Worm (Caenorhabditis elegans): Measurements from ENCODE around the gene lmbr-1.

lmbr-1 gene

DNA sequence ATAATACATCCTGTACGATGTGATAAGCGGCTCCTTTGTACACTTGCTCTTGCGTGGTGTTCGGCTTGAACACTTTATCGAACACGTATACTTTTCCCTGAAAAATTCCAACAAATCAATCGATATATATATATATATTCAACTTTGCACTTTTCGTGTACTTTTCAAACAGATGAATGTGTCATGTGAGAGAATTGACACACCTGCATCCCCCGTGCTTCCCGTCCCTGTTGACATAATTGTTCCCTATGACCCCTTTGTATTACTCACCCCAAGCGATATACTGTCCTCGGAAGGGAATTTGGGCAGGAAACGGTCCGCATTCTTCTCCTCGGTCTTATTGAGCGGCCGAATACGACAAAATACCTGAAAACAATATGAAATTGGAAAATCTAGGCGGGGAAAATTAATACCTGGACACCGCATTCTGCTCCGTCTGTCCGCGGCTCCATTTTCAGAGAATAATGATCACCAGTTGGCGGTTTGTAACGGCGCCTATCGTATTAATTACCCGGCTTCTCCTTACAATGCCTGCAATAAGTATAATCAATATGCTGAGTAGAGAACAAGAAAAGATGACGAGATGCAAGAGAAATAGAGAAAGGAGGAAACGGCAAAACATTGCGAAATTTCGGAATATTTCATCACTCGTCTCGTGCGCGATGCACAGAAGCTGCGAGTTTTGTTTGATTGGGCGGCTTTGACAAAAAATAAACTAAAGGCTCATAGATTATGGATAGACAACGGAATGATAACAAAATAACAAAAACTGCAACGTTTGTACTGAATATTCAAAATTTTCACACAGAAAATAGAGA, 17.2 kb upstream of the lmbr-1 start, which contains the start of gene unc-116:
Gene unc-116 (minus strand): TSS at position 531 of the 818 bp plus-strand sequence.
- TF ChIP-seq sox-2 (GFP tag; IDR thresholded peaks at IDR 0.05) (peak; percentile 11; the same call in 1 of the 2 replicates), C08G9.2 (tag; optimal IDR thresholded peaks at IDR 0.05) (no peak), ceh-9 (tag; optimal IDR thresholded peaks at IDR 0.05) (no peak), ceh-31 (tag; optimal IDR thresholded peaks at IDR 0.05) (peak; percentile 5), fax-1 (tag; optimal IDR thresholded peaks at IDR 0.05) (no peak), dmd-4 (tag; optimal IDR thresholded peaks at IDR 0.05; ENCODE audit: borderline replicate concordance) (no peak), nfya-1 (tag; optimal IDR thresholded peaks at IDR 0.05) (peak; percentile 20), lim-6 (tag; optimal IDR thresholded peaks at IDR 0.05) (no peak), unc-55 (GFP tag; optimal IDR thresholded peaks at IDR 0.05) (peak; percentile 59), elt-4 (tag; optimal IDR thresholded peaks at IDR 0.05) (no peak), ceh-48 (tag; optimal IDR thresholded peaks at IDR 0.05) (peak; percentile 44), ama-1 (optimal IDR thresholded peaks at IDR 0.05) (peak; percentile 47), hlh-30 (tag; optimal IDR thresholded peaks at IDR 0.05; ENCODE audit: insufficient read depth) (peak; percentile 86), unc-42 (tag; optimal IDR thresholded peaks at IDR 0.05) (peak; percentile 3), dve-1 (tag; optimal IDR thresholded peaks at IDR 0.05) (no peak), pha-2 (tag; optimal IDR thresholded peaks at IDR 0.05) (no peak), pqm-1 (tag; optimal IDR thresholded peaks at IDR 0.05) (no peak), ceh-24 (tag; optimal IDR thresholded peaks at IDR 0.05) (no peak)

DNA sequence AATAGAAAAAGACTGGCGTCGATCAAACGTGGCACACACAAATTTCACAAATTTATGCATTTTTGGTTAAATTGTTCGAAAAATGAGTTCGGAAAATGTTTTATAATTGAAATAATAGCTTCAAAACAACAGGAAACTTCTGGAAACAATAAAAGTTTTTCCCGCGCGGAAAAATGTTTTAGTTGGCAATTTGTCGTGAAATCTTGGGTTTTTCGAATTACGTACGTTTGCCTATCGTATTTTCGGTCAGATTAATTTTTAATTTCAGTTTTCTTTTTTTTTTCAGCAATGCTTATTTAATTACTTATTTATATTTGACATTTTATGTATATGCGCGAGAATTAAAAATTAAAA, 16.6 kb upstream of the lmbr-1 start:
- no peak for TF ChIP-seq ceh-24 (tag; optimal IDR thresholded peaks at IDR 0.05)
- no peak for TF ChIP-seq syd-9 (tag; optimal IDR thresholded peaks at IDR 0.05)
- TF ChIP-seq nhr-232 (tag; optimal IDR thresholded peaks at IDR 0.05): no peak
- no peak for TF ChIP-seq odd-2 (tag; optimal IDR thresholded peaks at IDR 0.05)
- TF ChIP-seq C38D4.7 (GFP tag; optimal IDR thresholded peaks at IDR 0.05): no peak

DNA sequence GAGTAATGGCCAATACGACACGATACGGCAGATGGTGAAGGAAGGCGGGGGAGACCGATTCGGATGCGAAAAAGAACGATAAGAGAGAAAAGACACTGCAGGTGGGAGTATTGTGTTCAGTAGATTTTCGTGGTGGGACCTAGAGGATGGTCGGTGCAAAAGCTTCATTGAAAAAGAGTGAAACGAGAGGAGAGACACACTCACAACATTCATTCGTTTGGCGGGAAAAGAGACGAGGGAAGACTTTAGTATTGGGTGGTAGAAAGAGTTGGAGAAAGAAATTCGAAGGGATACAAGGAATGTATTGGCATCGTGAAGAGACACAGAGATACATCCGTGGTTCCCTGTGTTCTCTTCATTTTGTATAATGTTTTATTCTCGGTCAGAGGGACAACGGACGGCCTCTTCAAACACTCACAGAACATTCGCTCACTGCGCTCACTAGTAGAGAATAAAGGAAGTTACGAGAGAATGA, 15.6 kb upstream of the lmbr-1 start:
- TF ChIP-seq sox-4 (tag; optimal IDR thresholded peaks at IDR 0.05) (no peak), fkh-10 (GFP tag; optimal IDR thresholded peaks at IDR 0.05) (no peak), npax-4 (tag; optimal IDR thresholded peaks at IDR 0.05) (no peak), pha-4 (tag; optimal IDR thresholded peaks at IDR 0.05) (no peak), hlh-13 (GFP tag; optimal IDR thresholded peaks at IDR 0.05) (no peak), C08G9.2 (tag; optimal IDR thresholded peaks at IDR 0.05) (no peak), unc-42 (tag; optimal IDR thresholded peaks at IDR 0.05) (peak; percentile 55), pqm-1 (tag; optimal IDR thresholded peaks at IDR 0.05) (no peak), ttx-3 (tag; optimal IDR thresholded peaks at IDR 0.05) (no peak), fax-1 (tag; optimal IDR thresholded peaks at IDR 0.05) (no peak), pag-3 (tag; optimal IDR thresholded peaks at IDR 0.05; ENCODE audit: borderline replicate concordance) (no peak), pha-2 (tag; optimal IDR thresholded peaks at IDR 0.05) (no peak), unc-3 (GFP tag; conservative IDR thresholded peaks at IDR 0.05) (no peak), unc-3 (tag; optimal IDR thresholded peaks at IDR 0.05) (no peak), hlh-6 (tag; optimal IDR thresholded peaks at IDR 0.05) (peak; percentile 25), lim-6 (tag; optimal IDR thresholded peaks at IDR 0.05) (no peak), dmd-4 (tag; optimal IDR thresholded peaks at IDR 0.05; ENCODE audit: borderline replicate concordance) (no peak), ceh-45 (GFP tag; IDR thresholded peaks at IDR 0.05) (no peak), pros-1 (tag; optimal IDR thresholded peaks at IDR 0.05) (peak; percentile 40), K02D7.2 (tag; optimal IDR thresholded peaks at IDR 0.05) (no peak), sox-2 (GFP tag; IDR thresholded peaks at IDR 0.05) (no peak; the same call in 1 of the 2 replicates), lin-11 (tag; optimal IDR thresholded peaks at IDR 0.05) (peak; percentile 8), hlh-8 (tag; optimal IDR thresholded peaks at IDR 0.05) (no peak), sdc-2 (tag; optimal IDR thresholded peaks at IDR 0.05) (peak; percentile 7), C38D4.7 (GFP tag; optimal IDR thresholded peaks at IDR 0.05) (no peak), elt-4 (tag; optimal IDR thresholded peaks at IDR 0.05) (no peak), Y22D7AL.16 (tag; optimal IDR thresholded peaks at IDR 0.05) (no peak), ets-4 (tag; optimal IDR thresholded peaks at IDR 0.05) (no peak), madf-2 (tag; optimal IDR thresholded peaks at IDR 0.05) (no peak), unc-86 (tag; optimal IDR thresholded peaks at IDR 0.05) (no peak), ceh-31 (tag; optimal IDR thresholded peaks at IDR 0.05) (peak; percentile 85), elt-2 (tag; optimal IDR thresholded peaks at IDR 0.05) (peak; percentile 14), gmeb-2 (tag; optimal IDR thresholded peaks at IDR 0.05) (no peak), ceh-34 (tag; optimal IDR thresholded peaks at IDR 0.05) (peak; percentile 70), tbx-7 (tag; optimal IDR thresholded peaks at IDR 0.05) (peak; percentile 37), nfya-1 (tag; optimal IDR thresholded peaks at IDR 0.05) (peak; percentile 87)
